Worm (Caenorhabditis elegans) whole organism, L2 larva: ENCODE data around the gene ttr-50.

Source experiments
- C34F6.9 ChIP-seq: fragments of 150-350 bp; optimal IDR thresholded peaks from 2 replicates; lab custom pipeline; 2014; ENCODE audit warnings: missing biosample characterization, missing genetic modification characterization
- F13H6.1 ChIP-seq: sonication (generic microtip); optimal IDR thresholded peaks from 2 replicates; lab custom pipeline; 2016; ENCODE audit warnings: missing genetic modification characterization, missing compliant biosample characterization
- R02D3.7 ChIP-seq: fragments of 150-350 bp; optimal IDR thresholded peaks from 2 replicates; lab custom pipeline; 2014; ENCODE audit warnings: missing biosample characterization, missing genetic modification characterization
- Y55F3AM.14 ChIP-seq: fragments of 200-800 bp; sonication (Bioruptor generic); optimal IDR thresholded peaks from 2 replicates; lab custom pipeline; 2018; ENCODE audit warnings: mild to moderate bottlenecking, missing genetic modification characterization, missing compliant biosample characterization
- ZK546.5 ChIP-seq: sonication (generic microtip); optimal IDR thresholded peaks from 2 replicates; lab custom pipeline; 2017; ENCODE audit warnings: missing biosample characterization, missing genetic modification characterization
- alr-1 ChIP-seq: fragments of 150-350 bp; optimal IDR thresholded peaks from 2 replicates; lab custom pipeline; 2014; ENCODE audit warnings: missing biosample characterization, missing genetic modification characterization
- aly-2 ChIP-seq: fragments of 150-350 bp; optimal IDR thresholded peaks from 2 replicates; lab custom pipeline; 2014; ENCODE audit warnings: missing biosample characterization, missing genetic modification characterization
- blmp-1 ChIP-seq: sonication (generic microtip); optimal IDR thresholded peaks from 2 replicates; lab custom pipeline; 2017; ENCODE audit warnings: missing genetic modification characterization, mild to moderate bottlenecking, missing compliant biosample characterization, antibody characterized with exemption, moderate library complexity; ENCODE audit not compliant: insufficient read depth
- ceh-16 ChIP-seq: fragments of 150-350 bp; optimal IDR thresholded peaks from 2 replicates; lab custom pipeline; 2014; ENCODE audit warnings: missing biosample characterization, missing genetic modification characterization
- crh-2 ChIP-seq: sonication (generic microtip); optimal IDR thresholded peaks from 2 replicates; lab custom pipeline; 2017; ENCODE audit warnings: missing biosample characterization, missing genetic modification characterization
- egl-27 ChIP-seq: sonication (generic microtip); optimal IDR thresholded peaks from 3 replicates; lab custom pipeline; 2017; ENCODE audit warnings: missing biosample characterization, missing genetic modification reagents, missing genetic modification characterization
- elt-3 ChIP-seq: sonication (generic microtip); optimal IDR thresholded peaks from 2 replicates; lab custom pipeline; 2017; ENCODE audit warnings: missing biosample characterization, missing genetic modification characterization
- fos-1 ChIP-seq: fragments of 150-350 bp; optimal IDR thresholded peaks from 2 replicates; lab custom pipeline; 2014; ENCODE audit warnings: missing biosample characterization, missing genetic modification characterization
- gmeb-1 ChIP-seq: fragments of 150-350 bp; optimal IDR thresholded peaks from 2 replicates; lab custom pipeline; 2014; ENCODE audit warnings: missing biosample characterization, missing genetic modification characterization
- lin-13 ChIP-seq: fragments of 150-350 bp; optimal IDR thresholded peaks from 2 replicates; lab custom pipeline; 2014; ENCODE audit warnings: missing biosample characterization, missing genetic modification reagents, missing genetic modification characterization
- lsy-2 ChIP-seq, 2 experiments: fragments of 150-350 bp in 1 of 2; sonication (generic microtip) in 1 of 2; optimal IDR thresholded peaks; 2 replicates each; lab custom pipeline; 2014 to 2017; ENCODE audit warnings: missing biosample characterization in 2 of 2, missing genetic modification characterization in 2 of 2
- mab-5 ChIP-seq: fragments of 150-350 bp; optimal IDR thresholded peaks from 2 replicates; lab custom pipeline; 2014; ENCODE audit warnings: missing biosample characterization, missing genetic modification characterization
- mbf-1 ChIP-seq: sonication (generic microtip); optimal IDR thresholded peaks from 2 replicates; lab custom pipeline; 2017; ENCODE audit warnings: missing biosample characterization, missing genetic modification characterization
- mdl-1 ChIP-seq, 2 experiments: fragments of 150-350 bp in 1 of 2; sonication (generic microtip) in 1 of 2; optimal IDR thresholded peaks; 2 replicates each; lab custom pipeline; 2017; ENCODE audit warnings: missing biosample characterization in 2 of 2, missing genetic modification characterization in 2 of 2
- nhr-10 ChIP-seq: sonication (generic microtip); optimal IDR thresholded peaks from 2 replicates; lab custom pipeline; 2017; ENCODE audit warnings: missing biosample characterization, missing genetic modification characterization
- nhr-11 ChIP-seq: fragments of 150-350 bp; optimal IDR thresholded peaks from 2 replicates; lab custom pipeline; 2014; ENCODE audit warnings: missing biosample characterization, missing genetic modification characterization
- nhr-12 ChIP-seq: fragments of 150-350 bp; optimal IDR thresholded peaks from 2 replicates; lab custom pipeline; 2014; ENCODE audit warnings: missing biosample characterization, missing genetic modification characterization
- nhr-129 ChIP-seq: fragments of 150-350 bp; optimal IDR thresholded peaks from 2 replicates; lab custom pipeline; 2014; ENCODE audit warnings: missing biosample characterization, missing genetic modification characterization
- nhr-21 ChIP-seq: fragments of 150-350 bp; optimal IDR thresholded peaks from 2 replicates; lab custom pipeline; 2014; ENCODE audit warnings: missing biosample characterization, missing genetic modification characterization
- nhr-237 ChIP-seq: fragments of 150-350 bp; optimal IDR thresholded peaks from 2 replicates; lab custom pipeline; 2014; ENCODE audit warnings: missing biosample characterization, missing genetic modification characterization
- nhr-25 ChIP-seq: fragments of 150-350 bp; sonication (generic microtip); optimal IDR thresholded peaks from 3 replicates; lab custom pipeline; 2014; ENCODE audit warnings: missing biosample characterization, missing genetic modification characterization
- nhr-77 ChIP-seq: fragments of 150-350 bp; optimal IDR thresholded peaks from 2 replicates; lab custom pipeline; 2014; ENCODE audit warnings: missing biosample characterization, missing genetic modification characterization
- peb-1 ChIP-seq: fragments of 150-350 bp; optimal IDR thresholded peaks from 2 replicates; lab custom pipeline; 2014; ENCODE audit warnings: missing biosample characterization, missing genetic modification characterization
- sem-4 ChIP-seq: fragments of 150-350 bp; optimal IDR thresholded peaks from 2 replicates; lab custom pipeline; 2014; ENCODE audit warnings: missing biosample characterization, missing genetic modification reagents, missing genetic modification characterization
- skn-1 ChIP-seq: sonication (generic microtip); optimal IDR thresholded peaks from 2 replicates; lab custom pipeline; 2017; ENCODE audit warnings: missing biosample characterization, missing genetic modification characterization
- sma-3 ChIP-seq: sonication (generic microtip); optimal IDR thresholded peaks from 2 replicates; lab custom pipeline; 2016; ENCODE audit warnings: missing genetic modification reagents, missing genetic modification characterization, missing compliant biosample characterization
- sma-9 ChIP-seq, 2 experiments: fragments of 150-350 bp in 1 of 2; sonication (generic microtip) in 1 of 2; optimal IDR thresholded peaks; 2 replicates each; lab custom pipeline; 2014 to 2016; ENCODE audit warnings: missing genetic modification characterization in 2 of 2, mild to moderate bottlenecking in 1 of 2, missing biosample characterization in 1 of 2, missing compliant biosample characterization in 1 of 2, missing genetic modification reagents in 1 of 2, moderate library complexity in 1 of 2
- snpc-4 ChIP-seq: fragments of 150-350 bp; optimal IDR thresholded peaks from 2 replicates; lab custom pipeline; 2014; ENCODE audit warnings: missing biosample characterization, missing genetic modification characterization
- unc-55 ChIP-seq: fragments of 150-350 bp; sonication (generic microtip); optimal IDR thresholded peaks from 3 replicates; lab custom pipeline; 2014; ENCODE audit warnings: missing biosample characterization, missing genetic modification reagents, missing genetic modification characterization
- zag-1 ChIP-seq: fragments of 150-350 bp; optimal IDR thresholded peaks from 2 replicates; lab custom pipeline; 2014; ENCODE audit warnings: missing biosample characterization, missing genetic modification characterization
- ztf-1 ChIP-seq: fragments of 200-800 bp; sonication (Bioruptor generic); conservative IDR thresholded peaks from 2 replicates; pipeline ENCODE4 v1.3.6; 2022; ENCODE audit warnings: missing genetic modification characterization, missing compliant biosample characterization
- ztf-11 ChIP-seq: sonication (generic microtip); optimal IDR thresholded peaks from 2 replicates; lab custom pipeline; 2017; ENCODE audit warnings: missing biosample characterization, missing genetic modification characterization
- ztf-4 ChIP-seq: fragments of 150-350 bp; optimal IDR thresholded peaks from 2 replicates; lab custom pipeline; 2014; ENCODE audit warnings: missing biosample characterization, missing genetic modification characterization

ttr-50 gene

ce11 chrIV:11635437-11636408, 5.1 kb downstream of the ttr-50 start, which contains the start of gene mars-1:
Gene mars-1 (minus strand): TSS chrIV:11635487.
- no peak for TF ChIP-seq ztf-11 (tag; lab: Kevin White, UChicago)
- TF ChIP-seq lsy-2 (tag; optimal IDR thresholded peaks at IDR 0.05; lab: Kevin White, UChicago), result peak; percentile 51 to 86
- no peak for TF ChIP-seq blmp-1
- TF ChIP-seq sma-3 (GFP tag; lab: Kevin White, UChicago), result peak; percentile 84
- TF ChIP-seq ztf-4 (tag; lab: Kevin White, UChicago), result no peak
- TF ChIP-seq lin-13 (GFP tag; lab: Kevin White, UChicago), result peak; percentile 53
- no peak for TF ChIP-seq ceh-16 (tag; lab: Kevin White, UChicago)
- peak; percentile 61 for TF ChIP-seq sma-9 (GFP tag; optimal IDR thresholded peaks at IDR 0.05; lab: Kevin White, UChicago)
- TF ChIP-seq sma-9 (tag; optimal IDR thresholded peaks at IDR 0.05; lab: Kevin White, UChicago), result no peak
- TF ChIP-seq fos-1 (tag; lab: Kevin White, UChicago), result peak; percentile 17
- TF ChIP-seq R02D3.7, result no peak
- TF ChIP-seq nhr-129, result peak; percentile 80
- no peak for TF ChIP-seq nhr-10 (tag; lab: Kevin White, UChicago)
- TF ChIP-seq C34F6.9 (tag; lab: Kevin White, UChicago), result peak; percentile 93
- TF ChIP-seq gmeb-1 (tag; lab: Kevin White, UChicago), result peak; percentile 48
- TF ChIP-seq crh-2 (tag; lab: Kevin White, UChicago), result peak; percentile 71
- TF ChIP-seq unc-55 (GFP tag; lab: Kevin White, UChicago), result peak; percentile 80
- TF ChIP-seq nhr-25 (tag; lab: Kevin White, UChicago), result peak; percentile 49
- peak; percentile 50 for TF ChIP-seq skn-1
- TF ChIP-seq F13H6.1, result peak; percentile 56
- TF ChIP-seq zag-1 (tag; lab: Kevin White, UChicago), result peak; percentile 10

ce11 chrIV:11631750-11632149, 9.1 kb downstream of the ttr-50 start, which contains the start of gene F58B3.4:
Gene F58B3.4 (minus strand): TSS chrIV:11631850.
- no peak for TF ChIP-seq nhr-77
- no peak for TF ChIP-seq nhr-237 (tag; lab: Kevin White, UChicago)
- no peak for TF ChIP-seq sma-3 (GFP tag; lab: Kevin White, UChicago)
- no peak for TF ChIP-seq F13H6.1
- TF ChIP-seq mbf-1 (tag; lab: Kevin White, UChicago), result no peak
- TF ChIP-seq mdl-1 (tag; optimal IDR thresholded peaks at IDR 0.05; lab: Kevin White, UChicago), result no peak
- TF ChIP-seq sem-4, result no peak
- TF ChIP-seq crh-2 (tag; lab: Kevin White, UChicago), result no peak
- TF ChIP-seq zag-1 (tag; lab: Kevin White, UChicago), result no peak
- TF ChIP-seq ztf-1, result no peak
- TF ChIP-seq peb-1 (tag; lab: Kevin White, UChicago), result no peak
- TF ChIP-seq ZK546.5 (tag; lab: Kevin White, UChicago), result no peak
- TF ChIP-seq snpc-4 (tag; lab: Kevin White, UChicago), result no peak
- TF ChIP-seq nhr-129, result no peak
- no peak for TF ChIP-seq nhr-10 (tag; lab: Kevin White, UChicago)
- no peak for TF ChIP-seq sma-9 (GFP tag; optimal IDR thresholded peaks at IDR 0.05; lab: Kevin White, UChicago)
- TF ChIP-seq sma-9 (tag; optimal IDR thresholded peaks at IDR 0.05; lab: Kevin White, UChicago), result no peak

ce11 chrIV:11627847-11628246, 13.0 kb downstream of the ttr-50 start, which contains the start of gene lys-6:
Gene lys-6 (minus strand): TSS chrIV:11627947.
- TF ChIP-seq Y55F3AM.14 (GFP tag; lab: Kevin White, UChicago) (no peak), nhr-21 (tag; lab: Kevin White, UChicago) (no peak), nhr-11 (tag; lab: Kevin White, UChicago) (no peak), nhr-25 (tag; lab: Kevin White, UChicago) (no peak), ztf-1 (no peak), elt-3 (tag; lab: Kevin White, UChicago) (no peak), mab-5 (tag; lab: Kevin White, UChicago) (no peak), aly-2 (tag; lab: Kevin White, UChicago) (no peak), mbf-1 (tag; lab: Kevin White, UChicago) (no peak), zag-1 (tag; lab: Kevin White, UChicago) (no peak), nhr-129 (no peak), nhr-12 (tag; lab: Kevin White, UChicago) (no peak), ceh-16 (tag; lab: Kevin White, UChicago) (no peak), peb-1 (tag; lab: Kevin White, UChicago) (no peak), egl-27 (tag; lab: Kevin White, UChicago) (no peak), alr-1 (tag; lab: Kevin White, UChicago) (no peak)
